Worm (Caenorhabditis elegans): ENCODE measurements around the gene mrpl-45.

DNA sequence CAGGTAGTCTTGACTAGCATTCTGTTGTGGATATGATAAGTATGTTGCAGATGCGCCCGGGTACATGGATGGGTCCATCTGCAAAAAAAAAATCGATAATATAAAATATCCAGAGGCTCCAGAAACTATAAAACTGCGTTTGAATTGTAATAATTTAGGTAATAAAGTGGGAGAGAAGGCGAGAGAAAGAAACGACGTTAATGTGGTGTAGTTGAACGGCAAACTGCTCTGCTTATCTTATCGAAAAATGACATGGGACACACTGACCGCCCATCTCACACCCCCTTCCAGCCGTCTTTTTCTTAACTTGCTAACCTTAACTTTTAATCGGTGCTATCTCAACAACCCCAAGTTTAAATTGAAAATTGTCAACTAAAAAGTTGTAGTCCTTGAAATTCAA is 20.2 kb upstream of the mrpl-45 start:
- TF ChIP-seq akir-1 (GFP tag; optimal IDR thresholded peaks at IDR 0.05), result no peak
- TF ChIP-seq mes-4 (tag; optimal IDR thresholded peaks at IDR 0.05), result no peak
- no peak for TF ChIP-seq B0019.2 (GFP tag; conservative IDR thresholded peaks at IDR 0.05)
- no peak for TF ChIP-seq lin-26 (GFP tag; IDR thresholded peaks at IDR 0.05)

All from whole organism, young adult.